Worm (Caenorhabditis elegans) whole organism, L4 larva: ENCODE data around the gene fmo-3.

Experiments used
- D1046.2 ChIP-seq: fragments of 200-800 bp; sonication (Bioruptor generic); IDR thresholded peaks from 2 replicates; pipeline ENCODE4 v1.3.6; 2022; ENCODE audit warnings: missing genetic modification characterization, missing compliant biosample characterization
- F10B5.3 ChIP-seq: sonication (generic microtip); optimal IDR thresholded peaks from 2 replicates; lab custom pipeline; 2016; ENCODE audit warnings: mild to moderate bottlenecking, missing genetic modification characterization, missing compliant biosample characterization
- F37D6.2 ChIP-seq: sonication (generic microtip); optimal IDR thresholded peaks from 2 replicates; lab custom pipeline; 2016; ENCODE audit warnings: mild to moderate bottlenecking, missing genetic modification characterization, missing compliant biosample characterization
- F49E8.2 ChIP-seq: sonication (generic microtip); optimal IDR thresholded peaks from 2 replicates; lab custom pipeline; 2016; ENCODE audit warnings: missing compliant biosample characterization, mild to moderate bottlenecking, missing genetic modification characterization, borderline replicate concordance
- T20F7.1 ChIP-seq: fragments of 200-800 bp; sonication (Bioruptor generic); optimal IDR thresholded peaks from 2 replicates; lab custom pipeline; 2018; ENCODE audit warnings: mild to moderate bottlenecking, missing genetic modification characterization, missing compliant biosample characterization
- T26A8.4 ChIP-seq: fragments of 200-800 bp; sonication (Bioruptor generic); IDR thresholded peaks from 2 replicates; pipeline ENCODE4 v1.3.6; 2022; ENCODE audit warnings: missing genetic modification characterization, missing compliant biosample characterization
- Y48G9A.11 ChIP-seq: fragments of 200-800 bp; sonication (Bioruptor generic); IDR thresholded peaks from 2 replicates; pipeline ENCODE4 v1.3.6; 2022; ENCODE audit warnings: missing genetic modification reagents, missing genetic modification characterization, missing compliant biosample characterization
- aly-2 ChIP-seq: sonication (generic microtip); optimal IDR thresholded peaks from 2 replicates; lab custom pipeline; 2018; ENCODE audit warnings: missing biosample characterization, missing genetic modification characterization
- ama-1 ChIP-seq: fragments of 150-350 bp; optimal IDR thresholded peaks from 2 replicates; lab custom pipeline; 2014; ENCODE audit warnings: inconsistent platforms, mixed read lengths
- arid-1 ChIP-seq: fragments of 200-800 bp; sonication (Bioruptor generic); conservative IDR thresholded peaks from 2 replicates; pipeline ENCODE4 v1.3.6; 2022; ENCODE audit warnings: missing genetic modification reagents, missing genetic modification characterization, missing compliant biosample characterization
- ceh-20 ChIP-seq: fragments of 200-800 bp; sonication (Bioruptor generic); IDR thresholded peaks from 2 replicates; pipeline ENCODE4 v1.3.6; 2022; ENCODE audit warnings: missing genetic modification reagents, missing genetic modification characterization, missing compliant biosample characterization
- ceh-62 ChIP-seq: sonication (generic microtip); optimal IDR thresholded peaks from 2 replicates; lab custom pipeline; 2017; ENCODE audit warnings: missing biosample characterization, missing genetic modification characterization
- ctbp-1 ChIP-seq: fragments of 200-800 bp; sonication (Bioruptor generic); IDR thresholded peaks from 2 replicates; pipeline ENCODE4 v1.3.6; 2022; ENCODE audit warnings: missing genetic modification reagents, missing genetic modification characterization, missing compliant biosample characterization
- daf-19 ChIP-seq: fragments of 200-800 bp; sonication (Bioruptor generic); conservative IDR thresholded peaks from 2 replicates; pipeline ENCODE4 v1.3.6; 2022; ENCODE audit warnings: missing genetic modification characterization, missing compliant biosample characterization
- dmd-6 ChIP-seq: fragments of 200-800 bp; sonication (Bioruptor generic); IDR thresholded peaks from 2 replicates; pipeline ENCODE4 v1.3.6; 2022; ENCODE audit warnings: missing genetic modification reagents, missing genetic modification characterization, missing compliant biosample characterization
- dmd-9 ChIP-seq: fragments of 200-800 bp; sonication (Bioruptor generic); IDR thresholded peaks from 2 replicates; pipeline ENCODE4 v1.3.6; 2022; ENCODE audit warnings: missing genetic modification reagents, missing genetic modification characterization, missing compliant biosample characterization
- dpl-1 ChIP-seq: fragments of 150-350 bp; optimal IDR thresholded peaks from 2 replicates; lab custom pipeline; 2014; ENCODE audit warnings: missing biosample characterization, missing genetic modification reagents, missing genetic modification characterization
- duxl-1 ChIP-seq: sonication (generic microtip); optimal IDR thresholded peaks from 2 replicates; lab custom pipeline; 2016; ENCODE audit warnings: mild to moderate bottlenecking, missing genetic modification characterization, moderate library complexity, missing compliant biosample characterization; ENCODE audit not compliant: poor library complexity
- egl-43 ChIP-seq: fragments of 200-800 bp; sonication (Bioruptor generic); IDR thresholded peaks from 2 replicates; pipeline ENCODE4 v1.3.6; 2022; ENCODE audit warnings: missing genetic modification reagents, missing genetic modification characterization, missing compliant biosample characterization
- fkh-10 ChIP-seq: fragments of 150-350 bp; optimal IDR thresholded peaks from 2 replicates; lab custom pipeline; 2014; ENCODE audit warnings: missing biosample characterization, missing genetic modification reagents, missing genetic modification characterization
- fos-1 ChIP-seq: fragments of 150-350 bp; optimal IDR thresholded peaks from 2 replicates; lab custom pipeline; 2014; ENCODE audit warnings: missing biosample characterization, missing genetic modification characterization
- hif-1 ChIP-seq, 2 experiments: sonication (generic microtip); optimal IDR thresholded peaks; 2 replicates each; lab custom pipeline; 2016 to 2017; ENCODE audit warnings: missing compliant biosample characterization in 2 of 2, missing genetic modification characterization in 2 of 2, missing genetic modification reagents in 2 of 2, missing genotype in 2 of 2, mild to moderate bottlenecking in 1 of 2
- lim-7 ChIP-seq: fragments of 200-800 bp; sonication (Bioruptor generic); IDR thresholded peaks from 2 replicates; pipeline ENCODE4 v1.3.6; 2022; ENCODE audit warnings: missing genetic modification characterization, missing compliant biosample characterization
- lin-29 ChIP-seq: fragments of 200-800 bp; sonication (Bioruptor generic); IDR thresholded peaks from 2 replicates; pipeline ENCODE4 v1.3.6; 2022; ENCODE audit warnings: missing genetic modification reagents, missing genetic modification characterization, missing compliant biosample characterization
- lin-39 ChIP-seq: fragments of 150-350 bp; optimal IDR thresholded peaks from 2 replicates; lab custom pipeline; 2014; ENCODE audit warnings: missing biosample characterization, missing genetic modification reagents, missing genetic modification characterization
- lir-3 ChIP-seq: sonication (generic microtip); optimal IDR thresholded peaks from 2 replicates; lab custom pipeline; 2016; ENCODE audit warnings: mild to moderate bottlenecking, missing genetic modification characterization, missing compliant biosample characterization
- lsy-2 ChIP-seq, 2 experiments: fragments of 150-350 bp in 1 of 2; sonication (generic microtip) in 1 of 2; optimal IDR thresholded peaks; 2 replicates each; lab custom pipeline; 2014 to 2017; ENCODE audit warnings: missing biosample characterization in 2 of 2, missing genetic modification characterization in 2 of 2
- madf-5 ChIP-seq, 2 experiments: fragments of 200-800 bp; sonication (Bioruptor generic); IDR thresholded peaks; 2 replicates each; pipeline ENCODE4 v1.3.6; 2022; ENCODE audit warnings: missing compliant biosample characterization in 2 of 2, missing genetic modification characterization in 2 of 2
- mdl-1 ChIP-seq, 2 experiments: fragments of 150-350 bp in 1 of 2; sonication (generic microtip) in 1 of 2; optimal IDR thresholded peaks; 2 replicates each; lab custom pipeline; 2014 to 2017; ENCODE audit warnings: missing biosample characterization in 2 of 2, missing genetic modification characterization in 2 of 2
- mdt-29 ChIP-seq: fragments of 200-800 bp; sonication (Bioruptor generic); IDR thresholded peaks from 2 replicates; pipeline ENCODE4 v1.3.6; 2022; ENCODE audit warnings: missing genetic modification reagents, missing genetic modification characterization, missing compliant biosample characterization
- mep-1 ChIP-seq: fragments of 150-350 bp; sonication (generic microtip); optimal IDR thresholded peaks from 3 replicates; lab custom pipeline; 2014; ENCODE audit warnings: missing biosample characterization, missing genetic modification characterization
- mes-2 ChIP-seq: sonication (generic microtip); optimal IDR thresholded peaks from 2 replicates; lab custom pipeline; 2016; ENCODE audit warnings: missing genotype, mild to moderate bottlenecking, missing genetic modification characterization, missing compliant biosample characterization; ENCODE audit not compliant: poor library complexity, severe bottlenecking
- nhr-111 ChIP-seq: fragments of 200-800 bp; sonication (Bioruptor generic); optimal IDR thresholded peaks from 2 replicates; lab custom pipeline; 2018; ENCODE audit warnings: mild to moderate bottlenecking, missing genetic modification characterization, missing compliant biosample characterization
- nhr-237 ChIP-seq: sonication (generic microtip); optimal IDR thresholded peaks from 2 replicates; lab custom pipeline; 2017; ENCODE audit warnings: missing biosample characterization, missing genetic modification characterization
- nhr-25 ChIP-seq: sonication (generic microtip); optimal IDR thresholded peaks from 2 replicates; lab custom pipeline; 2017; ENCODE audit warnings: missing genetic modification characterization, mild to moderate bottlenecking, missing compliant biosample characterization, antibody characterized with exemption, moderate library complexity, borderline replicate concordance; ENCODE audit not compliant: insufficient read depth
- nhr-41 ChIP-seq: fragments of 200-800 bp; sonication (Bioruptor generic); IDR thresholded peaks from 2 replicates; pipeline ENCODE4 v1.3.6; 2022; ENCODE audit warnings: missing genetic modification reagents, missing genetic modification characterization, missing compliant biosample characterization
- nhr-42 ChIP-seq: fragments of 200-800 bp; sonication (Bioruptor generic); IDR thresholded peaks from 2 replicates; pipeline ENCODE4 v1.3.6; 2022; ENCODE audit warnings: missing genetic modification characterization, missing compliant biosample characterization
- nhr-48 ChIP-seq: sonication (generic microtip); optimal IDR thresholded peaks from 2 replicates; lab custom pipeline; 2016; ENCODE audit warnings: mild to moderate bottlenecking, missing genetic modification characterization, missing compliant biosample characterization
- nhr-77 ChIP-seq: fragments of 150-350 bp; optimal IDR thresholded peaks from 2 replicates; lab custom pipeline; 2014; ENCODE audit warnings: missing biosample characterization, missing genetic modification characterization
- pha-4 ChIP-seq, 2 experiments: fragments of 150-350 bp in 1 of 2; fragments of 200-800 bp in 1 of 2; sonication (Bioruptor generic) in 1 of 2; IDR thresholded peaks in 1 of 2; optimal IDR thresholded peaks in 1 of 2; 2 replicates each; pipeline versions ENCODE4 v1.3.6 to Lab custom; 2014 to 2022; ENCODE audit warnings: missing genetic modification characterization in 2 of 2, missing genetic modification reagents in 2 of 2, missing biosample characterization in 1 of 2, missing compliant biosample characterization in 1 of 2
- saeg-2 ChIP-seq: fragments of 200-800 bp; sonication (Bioruptor generic); IDR thresholded peaks from 2 replicates; pipeline ENCODE4 v1.3.6; 2022; ENCODE audit warnings: missing genetic modification reagents, missing genetic modification characterization, missing compliant biosample characterization
- set-16 ChIP-seq: fragments of 200-800 bp; sonication (Bioruptor generic); IDR thresholded peaks from 2 replicates; pipeline ENCODE4 v1.3.6; 2022; ENCODE audit warnings: missing genetic modification reagents, missing genetic modification characterization, missing compliant biosample characterization
- snpc-1.2 ChIP-seq: fragments of 200-800 bp; sonication (Bioruptor generic); IDR thresholded peaks from 2 replicates; pipeline ENCODE4 v1.3.6; 2022; ENCODE audit warnings: missing genetic modification reagents, missing genetic modification characterization, missing compliant biosample characterization
- snpc-4 ChIP-seq: fragments of 150-350 bp; optimal IDR thresholded peaks from 2 replicates; lab custom pipeline; 2014; ENCODE audit warnings: missing biosample characterization, missing genetic modification characterization
- spr-1 ChIP-seq: sonication (generic microtip); optimal IDR thresholded peaks from 2 replicates; lab custom pipeline; 2016; ENCODE audit warnings: mild to moderate bottlenecking, missing genetic modification characterization, missing compliant biosample characterization
- spr-3 ChIP-seq: fragments of 200-800 bp; sonication (Bioruptor generic); optimal IDR thresholded peaks from 2 replicates; lab custom pipeline; 2018; ENCODE audit warnings: mild to moderate bottlenecking, missing genetic modification characterization, missing compliant biosample characterization
- tag-97 ChIP-seq: fragments of 200-800 bp; sonication (Bioruptor generic); IDR thresholded peaks from 2 replicates; pipeline ENCODE4 v1.3.6; 2022; ENCODE audit warnings: missing genetic modification characterization, missing compliant biosample characterization
- tra-1 ChIP-seq: fragments of 200-800 bp; sonication (Bioruptor generic); IDR thresholded peaks from 2 replicates; pipeline ENCODE4 v1.3.6; 2022; ENCODE audit warnings: missing genetic modification reagents, missing genetic modification characterization, missing compliant biosample characterization
- vab-7 ChIP-seq: fragments of 200-800 bp; sonication (Bioruptor generic); IDR thresholded peaks from 2 replicates; pipeline ENCODE4 v1.3.6; 2022; ENCODE audit warnings: missing genetic modification reagents, missing genetic modification characterization, missing compliant biosample characterization
- zag-1 ChIP-seq: fragments of 150-350 bp; optimal IDR thresholded peaks from 2 replicates; lab custom pipeline; 2014; ENCODE audit warnings: missing biosample characterization, missing genetic modification characterization
- ztf-7 ChIP-seq: fragments of 150-350 bp; optimal IDR thresholded peaks from 2 replicates; lab custom pipeline; 2014; ENCODE audit warnings: missing biosample characterization, missing genetic modification characterization

fmo-3 gene

ce11 chrIII:10719057-10719456 lies 24.6 kb downstream of the fmo-3 start (continued):
- TF ChIP-seq tag-97 (GFP tag; lab: Robert Waterston, UW): no peak
- no peak for TF ChIP-seq lin-39 (tag; lab: Kevin White, UChicago)
- TF ChIP-seq ztf-7: no peak
- TF ChIP-seq ceh-62 (tag; lab: Kevin White, UChicago): no peak
- peak; percentile 57 for TF ChIP-seq T26A8.4 (GFP tag; lab: Robert Waterston, UW)
- no peak for TF ChIP-seq dmd-9
- peak; percentile 12 for TF ChIP-seq nhr-48 (tag; lab: Kevin White, UChicago)
- no peak for TF ChIP-seq lim-7 (GFP tag; lab: Robert Waterston, UW)
- TF ChIP-seq lin-29: no peak
- TF ChIP-seq aly-2: no peak
- no peak for TF ChIP-seq lir-3
- no peak for TF ChIP-seq ama-1 (lab: Kevin White, UChicago)
- TF ChIP-seq saeg-2 (GFP tag; lab: Robert Waterston, UW): no peak
- no peak for TF ChIP-seq dpl-1 (GFP tag; lab: Kevin White, UChicago)
- TF ChIP-seq nhr-237 (tag; lab: Kevin White, UChicago): no peak
- no peak for TF ChIP-seq F10B5.3
- TF ChIP-seq nhr-25 (tag; lab: Kevin White, UChicago): no peak
- peak; percentile 33 for TF ChIP-seq mep-1
- TF ChIP-seq lsy-2 (tag; optimal IDR thresholded peaks at IDR 0.05; lab: Kevin White, UChicago): peak in 1 of 2 experiments; percentile 21
- TF ChIP-seq Y48G9A.11 (GFP tag; lab: Robert Waterston, UW): no peak
- TF ChIP-seq snpc-4 (tag; lab: Kevin White, UChicago): no peak
- no peak for TF ChIP-seq spr-3 (GFP tag; lab: Kevin White, UChicago)
- peak; percentile 9 for TF ChIP-seq duxl-1
- no peak for TF ChIP-seq F49E8.2 (tag; lab: Kevin White, UChicago)
- TF ChIP-seq set-16: no peak
- no peak for TF ChIP-seq fos-1 (tag; lab: Kevin White, UChicago)
- TF ChIP-seq nhr-111 (GFP tag; lab: Kevin White, UChicago): no peak
- TF ChIP-seq vab-7 (GFP tag; lab: Robert Waterston, UW): no peak
- TF ChIP-seq F37D6.2: no peak
- peak; percentile 62 for TF ChIP-seq dmd-6 (GFP tag; lab: Robert Waterston, UW)
- no peak for TF ChIP-seq nhr-42 (GFP tag; lab: Robert Waterston, UW)
- TF ChIP-seq arid-1 (GFP tag; lab: Robert Waterston, UW): 0 out of 2 replicates have a peak, but pooled peaks have one; percentile 27
- no peak for TF ChIP-seq zag-1 (tag; lab: Kevin White, UChicago)
- no peak for TF ChIP-seq spr-1 (tag; lab: Kevin White, UChicago)
- TF ChIP-seq madf-5 (GFP tag; IDR thresholded peaks at IDR 0.05; lab: Robert Waterston, UW): no peak
- no peak for TF ChIP-seq pha-4 (GFP tag; IDR thresholded peaks at IDR 0.05; lab: Robert Waterston, UW)
- no peak for TF ChIP-seq pha-4 (tag; optimal IDR thresholded peaks at IDR 0.05; lab: Kevin White, UChicago)
- no peak for TF ChIP-seq egl-43 (GFP tag; lab: Robert Waterston, UW)
- no peak for TF ChIP-seq nhr-41 (GFP tag; lab: Robert Waterston, UW)
- no peak for TF ChIP-seq daf-19 (GFP tag; lab: Robert Waterston, UW)
- TF ChIP-seq D1046.2 (GFP tag; lab: Robert Waterston, UW): no peak
- 0 out of 2 replicates have a peak, but pooled peaks have one; percentile 41 for TF ChIP-seq mdt-29 (GFP tag; lab: Robert Waterston, UW)
- TF ChIP-seq tra-1: 0 out of 2 replicates have a peak, but pooled peaks have one; percentile 33
- TF ChIP-seq T20F7.1 (GFP tag; lab: Kevin White, UChicago): peak; percentile 29
- peak; percentile 40 for TF ChIP-seq mes-2 (tag; lab: Kevin White, UChicago)
- no peak for TF ChIP-seq fkh-10
- TF ChIP-seq hif-1 (tag; optimal IDR thresholded peaks at IDR 0.05; lab: Kevin White, UChicago): no peak
- no peak for TF ChIP-seq snpc-1.2
- peak; percentile 65 for TF ChIP-seq nhr-77
- peak in 1 of 2 experiments; percentile 69 for TF ChIP-seq mdl-1 (tag; optimal IDR thresholded peaks at IDR 0.05; lab: Kevin White, UChicago)
- no peak for TF ChIP-seq ctbp-1
- TF ChIP-seq ceh-20: no peak
